Fruit fly (Drosophila melanogaster) whole organism, larva: ENCODE data around the gene CG34348.

Experiments used
- noc ChIP-seq: fragments of 200-800 bp; sonication (Bioruptor generic); optimal IDR thresholded peaks from 3 replicates; lab custom pipeline; 2019; ENCODE audit warnings: missing biosample characterization, mild to moderate bottlenecking, missing genetic modification characterization, moderate library complexity

CG34348 gene

dm6 chrX:11339868-11340548 lies at the start of gene CG34348, which contains the start of gene Kap3:
Gene CG34348 (plus strand): TSS chrX:11339873.
Gene Kap3 (minus strand): TSS chrX:11340084.
- no peak for TF ChIP-seq noc (tag; lab: Kevin White, UChicago)

DNA sequence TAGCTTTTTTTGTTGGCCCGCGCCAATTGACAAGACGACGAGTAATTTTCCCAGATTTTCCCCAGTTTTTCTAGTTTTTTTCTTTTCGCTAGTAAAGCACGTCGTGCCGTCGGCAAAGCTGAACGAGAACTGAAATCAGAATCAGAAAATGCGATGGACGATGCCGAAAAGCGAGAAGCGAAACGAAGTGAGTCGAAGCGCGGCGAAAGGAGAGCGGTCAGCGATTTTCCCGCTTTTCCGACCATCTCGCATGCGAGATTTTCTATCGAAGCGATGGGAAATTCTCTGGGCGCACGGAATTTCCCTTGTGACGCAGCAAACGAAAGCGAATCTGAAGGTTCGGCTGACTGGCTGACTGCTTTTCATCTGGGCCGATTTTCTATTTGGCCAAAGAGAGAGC lies 46.1 kb upstream of the CG34348 start:
- no peak for TF ChIP-seq noc (tag; lab: Kevin White, UChicago)

DNA sequence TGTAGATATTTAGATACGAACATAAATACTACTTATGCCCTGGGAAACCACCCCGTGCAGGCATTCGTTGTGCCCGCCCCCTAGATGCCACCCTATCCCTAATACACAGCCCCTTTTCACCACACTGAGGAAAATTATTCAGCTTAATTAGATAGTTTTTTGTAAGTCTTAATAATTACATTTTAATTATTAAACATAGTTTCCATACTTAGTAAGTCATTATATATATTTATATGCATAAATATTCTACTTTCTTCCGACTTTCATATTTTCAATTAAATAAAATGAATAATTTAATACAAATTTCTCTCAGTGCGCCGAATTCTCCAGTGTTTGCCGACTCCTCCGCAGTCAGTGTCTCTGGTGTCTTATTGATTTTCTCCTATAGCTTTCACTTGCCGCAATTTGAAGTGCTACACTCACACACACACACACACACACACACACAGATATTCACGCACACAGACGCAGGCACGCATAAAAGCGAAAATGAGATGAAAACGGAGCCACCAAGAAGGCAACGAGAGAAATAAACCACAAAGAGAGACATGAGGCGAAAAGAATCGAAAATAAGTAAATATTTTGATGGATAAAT lies 44.2 kb upstream of the CG34348 start:
- TF ChIP-seq noc (tag; lab: Kevin White, UChicago), result no peak

dm6 chrX:11302683-11303082 lies 37.0 kb upstream of the CG34348 start, which contains the start of gene CG44422:
Gene CG44422 (minus strand): TSS chrX:11302783.
- TF ChIP-seq noc (tag; lab: Kevin White, UChicago), result no peak

- no peak for TF ChIP-seq noc (tag; lab: Kevin White, UChicago)
These were observed 28.6 kb upstream of the CG34348 start, which contains the start of gene Ir10a for dm6 chrX:11311108-11311507. Gene Ir10a (minus strand): TSS chrX:11311208.

DNA sequence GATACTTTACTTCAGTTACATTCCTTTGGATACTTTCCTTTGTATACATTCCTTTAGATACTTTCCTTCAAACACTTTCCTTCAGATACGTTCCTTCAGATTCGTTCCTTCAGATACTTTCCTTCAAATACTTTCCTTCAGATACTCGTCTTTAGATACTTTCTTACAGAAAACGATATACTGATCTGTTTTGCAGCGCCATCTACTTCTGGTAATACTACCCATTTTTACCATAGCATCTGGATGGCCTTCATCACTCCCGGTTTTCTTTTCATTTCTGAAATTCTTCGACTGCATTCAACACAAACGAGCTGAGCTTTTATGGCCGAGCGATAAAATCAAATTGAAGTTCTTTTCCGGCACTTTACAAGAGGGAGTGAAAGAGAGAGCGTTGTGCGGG lies 19.8 kb upstream of the CG34348 start:
- TF ChIP-seq noc (tag; lab: Kevin White, UChicago), result no peak

dm6 chrX:11322257-11322656 lies 17.4 kb upstream of the CG34348 start, which contains the start of gene sisA:
Gene sisA (minus strand): TSS chrX:11322357.
- TF ChIP-seq noc (tag; lab: Kevin White, UChicago), result no peak

DNA sequence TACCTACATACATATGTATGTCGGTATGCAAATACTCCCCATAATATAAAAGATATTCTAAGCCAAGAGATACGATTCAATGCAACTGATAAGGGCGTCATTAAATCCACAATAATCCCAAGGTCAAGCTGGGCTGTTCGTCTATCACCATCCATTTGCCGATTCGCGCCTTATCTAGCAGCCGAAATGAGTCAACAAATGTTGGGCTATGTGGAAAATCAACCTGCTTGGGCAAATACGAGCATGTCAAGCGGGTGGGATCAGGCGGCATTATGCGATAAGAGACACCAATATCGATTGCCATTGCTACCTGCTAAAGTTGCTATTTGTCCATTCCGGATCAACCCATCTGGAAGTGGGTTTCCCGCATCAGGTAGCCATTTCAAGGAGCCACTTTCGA lies 17.0 kb upstream of the CG34348 start:
- no peak for TF ChIP-seq noc (tag; lab: Kevin White, UChicago)

DNA sequence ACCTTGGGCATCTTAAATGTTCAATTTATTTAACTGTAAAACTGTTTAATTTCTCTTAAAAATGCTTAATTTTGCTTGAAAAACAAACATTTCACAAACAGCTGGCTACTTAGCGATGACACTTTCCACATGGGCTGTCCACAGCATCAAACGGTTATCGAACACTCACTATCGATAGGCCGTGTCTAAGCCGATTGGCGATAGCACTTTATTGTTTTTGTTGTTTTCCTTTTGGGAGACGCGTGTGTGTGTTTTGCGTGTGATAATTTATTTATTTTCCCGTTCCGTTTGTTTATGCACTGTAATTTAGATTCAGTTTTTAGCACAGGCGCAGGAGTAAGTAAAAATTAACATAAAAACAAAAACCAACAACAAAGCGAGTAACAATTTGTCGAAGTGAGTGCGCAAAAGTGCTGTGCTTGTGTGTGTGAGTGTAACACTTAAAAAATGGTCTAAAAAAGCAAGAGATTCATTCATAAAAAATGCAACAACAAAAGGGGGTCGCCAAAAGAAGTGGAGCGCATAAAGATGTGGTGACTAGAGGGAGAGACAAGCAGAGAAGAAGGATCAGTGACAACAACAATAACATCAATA lies 14.4 kb upstream of the CG34348 start, which contains the start of gene Gapvd1:
Gene Gapvd1, plus strand, starts transcription at position 211 of the 594 bp plus-strand sequence.
- no peak for TF ChIP-seq noc (tag; lab: Kevin White, UChicago)

- peak; percentile 84 for TF ChIP-seq noc (tag; lab: Kevin White, UChicago)
These were observed 13.4 kb upstream of the CG34348 start for dm6 chrX:11326213-11326731.

- peak; percentile 58 for TF ChIP-seq noc (tag; lab: Kevin White, UChicago)
These were observed 1.5 kb upstream of the CG34348 start for dm6 chrX:11338047-11338747.

- peak; percentile 6 for TF ChIP-seq noc (tag; lab: Kevin White, UChicago)
These were observed 453 bp upstream of the CG34348 start for dm6 chrX:11338973-11339867.

- TF ChIP-seq noc (tag; lab: Kevin White, UChicago), result no peak
These were observed 1.1 kb downstream of the CG34348 start for dm6 chrX:11340719-11341322.

- no peak for TF ChIP-seq noc (tag; lab: Kevin White, UChicago)
These were observed 2.5 kb downstream of the CG34348 start for dm6 chrX:11342168-11342567.
